Fruit fly (Drosophila melanogaster) Kc167 (cell line): Measurements from ENCODE around the gene Hex-t1.

Experiments
- Myc ChIP-seq: fragments of >200 bp; optimal IDR thresholded peaks from 2 replicates; lab custom pipeline; 2017; ENCODE audit warnings: missing external identifiers
- h ChIP-seq: fragments of >200 bp; optimal IDR thresholded peaks from 3 replicates; lab custom pipeline; 2018; ENCODE audit warnings: missing external identifiers
- insv ChIP-seq: fragments of >200 bp; optimal IDR thresholded peaks from 3 replicates; lab custom pipeline; 2018; ENCODE audit warnings: missing external identifiers
- psq ChIP-seq: fragments of >200 bp; optimal IDR thresholded peaks from 2 replicates; lab custom pipeline; 2017; ENCODE audit warnings: missing external identifiers
- ttk ChIP-seq: sonication (Bioruptor generic); optimal IDR thresholded peaks from 2 replicates; lab custom pipeline; 2017; ENCODE audit warnings: missing external identifiers

DNA sequence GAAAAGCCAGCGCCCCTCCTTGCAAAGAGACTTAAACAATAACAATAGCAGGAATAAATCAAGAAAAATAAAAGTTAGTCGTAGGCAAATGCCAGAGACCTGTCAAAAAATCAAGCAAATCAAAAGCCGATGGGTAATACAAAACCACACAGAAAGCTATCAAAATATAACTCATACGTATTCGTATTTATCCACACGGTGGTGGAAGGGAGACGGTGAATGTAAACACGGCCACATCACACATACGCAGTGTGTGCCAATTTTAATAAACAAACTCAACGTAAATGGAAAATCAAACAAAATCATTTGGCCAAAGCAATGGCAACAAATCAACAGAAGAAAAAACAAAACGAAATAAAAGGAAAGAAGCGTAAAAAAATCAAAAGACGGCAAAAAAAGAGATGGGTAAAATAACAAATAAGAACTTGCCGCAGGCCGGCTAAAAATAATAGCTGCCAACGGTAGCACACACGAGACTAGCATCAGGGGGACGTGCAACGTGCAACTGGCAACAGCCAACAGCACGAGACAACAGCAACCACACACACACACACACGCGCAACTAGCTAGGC is 6.2 kb upstream of the Hex-t1 start:
- no peak for TF ChIP-seq h
- no peak for TF ChIP-seq insv
- no peak for TF ChIP-seq ttk (lab: Kevin White, UChicago)
- no peak for TF ChIP-seq Myc (lab: Kevin White, UChicago)
- TF ChIP-seq psq (lab: Kevin White, UChicago), result no peak
